Fruit fly (Drosophila melanogaster) whole organism, embryonic: ENCODE data around the gene dysc.

Experiments used
- Antp ChIP-seq: fragments of 200-800 bp; sonication (Bioruptor generic); optimal IDR thresholded peaks from 3 replicates; lab custom pipeline; 2016; ENCODE audit warnings: missing biosample characterization, missing genetic modification characterization
- Atf3 ChIP-seq: fragments of 200-800 bp; sonication (Bioruptor generic); optimal IDR thresholded peaks from 3 replicates; lab custom pipeline; 2016; ENCODE audit warnings: missing biosample characterization, missing genetic modification characterization
- Bgb ChIP-seq: fragments of 200-800 bp; sonication (Bioruptor generic); IDR thresholded peaks from 2 replicates; pipeline ENCODE4 v1.3.6; 2022; ENCODE audit warnings: missing biosample characterization, missing genetic modification characterization; ENCODE audit not compliant: partially characterized antibody
- CG10321 ChIP-seq: fragments of 200-800 bp; sonication (Bioruptor generic); IDR thresholded peaks from 2 replicates; pipeline ENCODE4 v1.3.6; 2022; ENCODE audit warnings: missing biosample characterization, missing genetic modification characterization
- CG10565 ChIP-seq: fragments of 200-800 bp; sonication (Bioruptor generic); optimal IDR thresholded peaks from 3 replicates; lab custom pipeline; 2016; ENCODE audit warnings: missing biosample characterization, mild to moderate bottlenecking, missing genetic modification characterization
- CG12104 ChIP-seq: fragments of 200-800 bp; sonication (Bioruptor generic); optimal IDR thresholded peaks from 3 replicates; lab custom pipeline; 2016; ENCODE audit warnings: missing biosample characterization, missing genetic modification characterization
- CG12769 ChIP-seq: fragments of 200-800 bp; sonication (Bioruptor generic); optimal IDR thresholded peaks from 2 replicates; lab custom pipeline; 2019; ENCODE audit warnings: missing biosample characterization, mild to moderate bottlenecking, missing genetic modification characterization, moderate library complexity
- CG17912 ChIP-seq: fragments of 200-800 bp; sonication (Bioruptor generic); optimal IDR thresholded peaks from 2 replicates; lab custom pipeline; 2018; ENCODE audit warnings: missing biosample characterization, mild to moderate bottlenecking, missing genetic modification characterization
- CG2120 ChIP-seq: fragments of 200-800 bp; sonication (Bioruptor generic); optimal IDR thresholded peaks from 3 replicates; lab custom pipeline; 2016; ENCODE audit warnings: missing biosample characterization, missing genetic modification characterization
- CG2129 ChIP-seq: fragments of 200-800 bp; sonication (Bioruptor generic); IDR thresholded peaks from 2 replicates; pipeline ENCODE4 v1.3.6; 2022; ENCODE audit warnings: missing biosample characterization, missing genetic modification characterization; ENCODE audit not compliant: partially characterized antibody
- CG2199 ChIP-seq: fragments of 200-800 bp; sonication (Bioruptor generic); IDR thresholded peaks from 3 replicates; pipeline ENCODE4 v1.3.6; 2022; ENCODE audit warnings: missing biosample characterization, missing genetic modification characterization
- CG2678 ChIP-seq: fragments of 200-800 bp; sonication (Bioruptor generic); optimal IDR thresholded peaks from 3 replicates; lab custom pipeline; 2019; ENCODE audit warnings: missing biosample characterization, mild to moderate bottlenecking, missing genetic modification characterization, moderate library complexity
- CG2875 ChIP-seq: fragments of 200-800 bp; sonication (Bioruptor generic); optimal IDR thresholded peaks from 2 replicates; lab custom pipeline; 2017; ENCODE audit warnings: missing biosample characterization, mild to moderate bottlenecking, missing genetic modification characterization, missing genetic modification reagents
- CG32532 ChIP-seq: fragments of 200-800 bp; sonication (Bioruptor generic); IDR thresholded peaks from 2 replicates; pipeline ENCODE4 v1.3.6; 2022; ENCODE audit warnings: missing biosample characterization, missing genetic modification characterization
- CG34422 ChIP-seq: fragments of 200-800 bp; sonication (Bioruptor generic); IDR thresholded peaks from 3 replicates; pipeline ENCODE4 v1.3.6; 2022; ENCODE audit warnings: missing biosample characterization, missing genetic modification characterization
- CG6765 ChIP-seq: fragments of 200-800 bp; sonication (Bioruptor generic); optimal IDR thresholded peaks from 3 replicates; lab custom pipeline; 2017; ENCODE audit warnings: missing biosample characterization, mild to moderate bottlenecking, missing genetic modification characterization
- CG8359 ChIP-seq: fragments of 200-800 bp; sonication (Bioruptor generic); optimal IDR thresholded peaks from 2 replicates; lab custom pipeline; 2017; ENCODE audit warnings: missing biosample characterization, mild to moderate bottlenecking, missing genetic modification characterization, borderline replicate concordance
- CG8924 ChIP-seq: fragments of 200-800 bp; optimal IDR thresholded peaks from 3 replicates; lab custom pipeline; 2019; ENCODE audit warnings: missing biosample characterization, mild to moderate bottlenecking, missing genetic modification characterization, moderate library complexity
- H2.0 ChIP-seq: fragments of 200-800 bp; sonication (Bioruptor generic); IDR thresholded peaks from 2 replicates; pipeline ENCODE4 v1.3.6; 2022; ENCODE audit warnings: missing biosample characterization, missing genetic modification characterization
- Hand ChIP-seq: fragments of 200-800 bp; sonication (Bioruptor generic); optimal IDR thresholded peaks from 2 replicates; lab custom pipeline; 2017; ENCODE audit warnings: mild to moderate bottlenecking, missing biosample characterization, missing genetic modification reagents, missing genetic modification characterization
- Meics ChIP-seq: fragments of 200-800 bp; sonication (Bioruptor generic); optimal IDR thresholded peaks from 2 replicates; lab custom pipeline; 2017; ENCODE audit warnings: missing biosample characterization, mild to moderate bottlenecking, missing genetic modification characterization
- Rx ChIP-seq: fragments of 200-800 bp; sonication (Bioruptor generic); IDR thresholded peaks from 2 replicates; pipeline ENCODE4 v1.3.6; 2022; ENCODE audit warnings: missing biosample characterization, missing genetic modification characterization
- Sox100B ChIP-seq: fragments of 200-800 bp; sonication (Bioruptor generic); optimal IDR thresholded peaks from 3 replicates; lab custom pipeline; 2018; ENCODE audit warnings: missing biosample characterization, mild to moderate bottlenecking, missing genetic modification characterization
- Usf ChIP-seq: fragments of 200-800 bp; sonication (Bioruptor generic); optimal IDR thresholded peaks from 2 replicates; lab custom pipeline; 2017; ENCODE audit warnings: missing genotype, missing biosample characterization, missing genetic modification characterization
- bcd ChIP-seq: fragments of 200-800 bp; sonication (Bioruptor generic); optimal IDR thresholded peaks from 2 replicates; lab custom pipeline; 2017; ENCODE audit warnings: missing biosample characterization, mild to moderate bottlenecking, missing genetic modification characterization
- bigmax ChIP-seq: fragments of 200-800 bp; sonication (Bioruptor generic); optimal IDR thresholded peaks from 2 replicates; lab custom pipeline; 2018; ENCODE audit warnings: missing biosample characterization, mild to moderate bottlenecking, missing genetic modification characterization
- croc ChIP-seq: fragments of 200-800 bp; sonication (Bioruptor generic); conservative IDR thresholded peaks from 3 replicates; pipeline ENCODE4 v1.3.6; 2022; ENCODE audit warnings: missing biosample characterization, missing genetic modification characterization
- cwo ChIP-seq: fragments of 200-800 bp; sonication (Bioruptor generic); optimal IDR thresholded peaks from 3 replicates; lab custom pipeline; 2017; ENCODE audit warnings: missing biosample characterization, missing genetic modification characterization, mild to moderate bottlenecking, moderate library complexity, missing genetic modification reagents
- dati ChIP-seq: fragments of 200-800 bp; sonication (Bioruptor generic); IDR thresholded peaks from 2 replicates; pipeline ENCODE4 v1.3.6; 2022; ENCODE audit warnings: missing biosample characterization, missing genetic modification characterization
- ems ChIP-seq: fragments of 200-800 bp; sonication (Bioruptor generic); optimal IDR thresholded peaks from 3 replicates; lab custom pipeline; 2016; ENCODE audit warnings: missing biosample characterization, missing genetic modification characterization
- gcm ChIP-seq: fragments of 200-800 bp; sonication (Bioruptor generic); optimal IDR thresholded peaks from 2 replicates; lab custom pipeline; 2019; ENCODE audit warnings: missing biosample characterization, mild to moderate bottlenecking, missing genetic modification characterization, moderate library complexity
- gro ChIP-seq: fragments of 200-800 bp; sonication (Bioruptor generic); optimal IDR thresholded peaks from 2 replicates; lab custom pipeline; 2016; ENCODE audit warnings: missing biosample characterization, missing genetic modification characterization
- hb ChIP-seq: fragments of 200-800 bp; sonication (Bioruptor generic); IDR thresholded peaks from 3 replicates; pipeline ENCODE4 v1.3.6; 2022; ENCODE audit warnings: missing biosample characterization, missing genetic modification characterization; ENCODE audit not compliant: partially characterized antibody
- hkb ChIP-seq, 2 experiments: fragments of 200-800 bp in 1 of 2; fragments of >200 bp in 1 of 2; sonication (Bioruptor generic) in 1 of 2; IDR thresholded peaks in 1 of 2; optimal IDR thresholded peaks in 1 of 2; 2 replicates each; pipeline versions ENCODE4 v1.3.6 to Lab custom; 2017 to 2022; ENCODE audit warnings: missing biosample characterization in 1 of 2, missing genetic modification characterization in 1 of 2
- lmd ChIP-seq: fragments of 200-800 bp; sonication (Bioruptor generic); IDR thresholded peaks from 2 replicates; pipeline ENCODE4 v1.3.6; 2022; ENCODE audit warnings: missing biosample characterization, missing genetic modification characterization
- nerfin-1 ChIP-seq: fragments of 200-800 bp; sonication (Bioruptor generic); optimal IDR thresholded peaks from 3 replicates; lab custom pipeline; 2019; ENCODE audit warnings: missing biosample characterization, mild to moderate bottlenecking, missing genetic modification characterization, moderate library complexity
- nom ChIP-seq: fragments of 200-800 bp; sonication (Bioruptor generic); optimal IDR thresholded peaks from 2 replicates; lab custom pipeline; 2017; ENCODE audit warnings: missing biosample characterization, missing genetic modification characterization, mild to moderate bottlenecking, moderate library complexity, missing genetic modification reagents
- p53 ChIP-seq: fragments of 200-800 bp; sonication (Bioruptor generic); optimal IDR thresholded peaks from 2 replicates; lab custom pipeline; 2016; ENCODE audit warnings: missing biosample characterization, missing genetic modification characterization
- pita ChIP-seq: fragments of 200-800 bp; sonication (Bioruptor generic); optimal IDR thresholded peaks from 2 replicates; lab custom pipeline; 2017; ENCODE audit warnings: missing biosample characterization, mild to moderate bottlenecking, missing genetic modification characterization
- pnt ChIP-seq: fragments of 200-800 bp; sonication (Bioruptor generic); optimal IDR thresholded peaks from 3 replicates; lab custom pipeline; 2016; ENCODE audit warnings: missing biosample characterization, missing genetic modification characterization
- sc ChIP-seq, 3 experiments: fragments of >200 bp in 2 of 3; fragments of 200-800 bp in 1 of 3; sonication (Bioruptor generic) in 1 of 3; optimal IDR thresholded peaks; 2 replicates in 2 of 3; 3 replicates in 1 of 3; lab custom pipeline; 2017; ENCODE audit warnings: mild to moderate bottlenecking in 1 of 3, missing biosample characterization in 1 of 3, missing genetic modification characterization in 1 of 3, missing genetic modification reagents in 1 of 3
- sens ChIP-seq: fragments of 200-800 bp; sonication (Bioruptor generic); peaks from one replicate; lab custom pipeline; 2016; ENCODE audit warnings: missing biosample characterization, missing genetic modification characterization
- sisA ChIP-seq: fragments of 200-800 bp; sonication (Bioruptor generic); IDR thresholded peaks from 2 replicates; pipeline ENCODE4 v1.3.6; 2022; ENCODE audit warnings: missing biosample characterization, missing genetic modification characterization
- tll ChIP-seq, 2 experiments: fragments of 200-800 bp in 1 of 2; fragments of >200 bp in 1 of 2; sonication (Bioruptor generic) in 1 of 2; optimal IDR thresholded peaks; 2 replicates each; lab custom pipeline; 2017 to 2019; ENCODE audit warnings: missing biosample characterization in 2 of 2, missing genetic modification characterization in 2 of 2, mild to moderate bottlenecking in 1 of 2, moderate library complexity in 1 of 2
- tup ChIP-seq: fragments of 200-800 bp; sonication (Bioruptor generic); optimal IDR thresholded peaks from 2 replicates; lab custom pipeline; 2016; ENCODE audit warnings: missing biosample characterization, mild to moderate bottlenecking, missing genetic modification characterization, moderate library complexity
- yki ChIP-seq: fragments of >200 bp; optimal IDR thresholded peaks from 3 replicates; lab custom pipeline; 2018
- z ChIP-seq: fragments of 200-800 bp; sonication (Bioruptor generic); IDR thresholded peaks from 3 replicates; pipeline ENCODE4 v1.3.6; 2022; ENCODE audit warnings: missing biosample characterization, missing genetic modification characterization

The dysc gene

dm6 chr3L:13919794-13920631 lies 17.0 kb upstream of the dysc start (continued):
- peak; percentile 83 for TF ChIP-seq CG12104 (GFP tag; lab: Kevin White, UChicago)
- peak; percentile 34; the same call in 1 of the 3 replicates for TF ChIP-seq z (GFP tag; lab: Robert Waterston, UW)
- peak; percentile 92 for TF ChIP-seq lmd
- TF ChIP-seq sisA (GFP tag; lab: Robert Waterston, UW) = peak; percentile 87
- peak; percentile 92 for TF ChIP-seq yki (lab: Kevin White, UChicago)
- peak; percentile 50 for TF ChIP-seq CG17912 (GFP tag; lab: Kevin White, UChicago)
- TF ChIP-seq croc (GFP tag; lab: Robert Waterston, UW) = peak; percentile 84
- TF ChIP-seq Rx (GFP tag; lab: Robert Waterston, UW) = peak; percentile 55; the same call in 1 of the 2 replicates
- peak; percentile 90 for TF ChIP-seq gcm (GFP tag; lab: Kevin White, UChicago)
- TF ChIP-seq CG32532 = peak; percentile 86
- TF ChIP-seq Bgb = peak; percentile 54; the same call in 1 of the 2 replicates
- TF ChIP-seq Hand (GFP tag; lab: Kevin White, UChicago) = peak; percentile 87
- TF ChIP-seq CG12769 (tag; lab: Kevin White, UChicago) = peak; percentile 85
- peak; percentile 63 for TF ChIP-seq tup
- peak; percentile 71 for TF ChIP-seq H2.0 (GFP tag; lab: Robert Waterston, UW)
- TF ChIP-seq p53 = peak; percentile 80
- TF ChIP-seq nerfin-1 (tag; lab: Kevin White, UChicago) = peak; percentile 89
- TF ChIP-seq sens (GFP tag; lab: Kevin White, UChicago) = peak; percentile 99
- TF ChIP-seq sc (optimal IDR thresholded peaks at IDR 0.05; lab: Kevin White, UChicago) = no peak
- peak; percentile 93 for TF ChIP-seq sc (GFP tag; optimal IDR thresholded peaks at IDR 0.05; lab: Kevin White, UChicago)
- TF ChIP-seq CG2120 (GFP tag; lab: Kevin White, UChicago) = peak; percentile 95
- TF ChIP-seq tll (GFP tag; optimal IDR thresholded peaks at IDR 0.05; lab: Kevin White, UChicago) = peak in 1 of 2 experiments; percentile 26
- TF ChIP-seq hkb (optimal IDR thresholded peaks at IDR 0.05; lab: Kevin White, UChicago) = no peak
- peak; percentile 70 for TF ChIP-seq hkb (GFP tag; IDR thresholded peaks at IDR 0.05; lab: Robert Waterston, UW)
- peak; percentile 95 for TF ChIP-seq Meics (GFP tag; lab: Kevin White, UChicago)
- TF ChIP-seq CG2875 (GFP tag; lab: Kevin White, UChicago) = peak; percentile 84
- peak; percentile 76 for TF ChIP-seq CG8359 (GFP tag; lab: Kevin White, UChicago)
- TF ChIP-seq pnt (GFP tag; lab: Kevin White, UChicago) = peak; percentile 90
- no peak for TF ChIP-seq CG10321 (GFP tag; lab: Robert Waterston, UW)
- TF ChIP-seq bigmax (GFP tag; lab: Kevin White, UChicago) = no peak
- TF ChIP-seq CG10565 (GFP tag; lab: Kevin White, UChicago) = peak; percentile 60
- TF ChIP-seq CG8924 (tag; lab: Kevin White, UChicago) = peak; percentile 96
- TF ChIP-seq Antp = peak; percentile 88
- peak; percentile 86 for TF ChIP-seq CG6765 (GFP tag; lab: Kevin White, UChicago)
- TF ChIP-seq CG2678 (tag; lab: Kevin White, UChicago) = peak; percentile 97
- peak; percentile 39 for TF ChIP-seq nom (GFP tag; lab: Kevin White, UChicago)
- TF ChIP-seq cwo (GFP tag; lab: Kevin White, UChicago) = peak; percentile 93
- TF ChIP-seq CG2199 (GFP tag; lab: Robert Waterston, UW) = peak; percentile 37; the same call in 2 of the 3 replicates
- TF ChIP-seq ems (GFP tag; lab: Kevin White, UChicago) = peak; percentile 87
- no peak for TF ChIP-seq CG2129 (GFP tag; lab: Robert Waterston, UW)
- peak; percentile 69; the same call in 2 of the 3 replicates for TF ChIP-seq CG34422 (GFP tag; lab: Robert Waterston, UW)
- TF ChIP-seq hb = no peak
- no peak for TF ChIP-seq dati (GFP tag; lab: Robert Waterston, UW)
- TF ChIP-seq Sox100B (GFP tag; lab: Kevin White, UChicago) = peak; percentile 96
- TF ChIP-seq pita (GFP tag; lab: Kevin White, UChicago) = no peak
- TF ChIP-seq gro = peak; percentile 91
- peak; percentile 85 for TF ChIP-seq Usf (GFP tag; lab: Kevin White, UChicago)
- peak; percentile 81 for TF ChIP-seq Atf3
- peak; percentile 93 for TF ChIP-seq bcd (GFP tag; lab: Kevin White, UChicago)
